Worm (Caenorhabditis elegans) whole organism, L2 larva: ENCODE data around the gene bath-27.

ENCODE experiments used
- C34F6.9 ChIP-seq: fragments of 150-350 bp; optimal IDR thresholded peaks from 2 replicates; lab custom pipeline; 2014; ENCODE audit warnings: missing biosample characterization, missing genetic modification characterization
- R02D3.7 ChIP-seq: fragments of 150-350 bp; optimal IDR thresholded peaks from 2 replicates; lab custom pipeline; 2014; ENCODE audit warnings: missing biosample characterization, missing genetic modification characterization
- Y55F3AM.14 ChIP-seq: fragments of 200-800 bp; sonication (Bioruptor generic); optimal IDR thresholded peaks from 2 replicates; lab custom pipeline; 2018; ENCODE audit warnings: mild to moderate bottlenecking, missing genetic modification characterization, missing compliant biosample characterization
- ZK546.5 ChIP-seq: sonication (generic microtip); optimal IDR thresholded peaks from 2 replicates; lab custom pipeline; 2017; ENCODE audit warnings: missing biosample characterization, missing genetic modification characterization
- alr-1 ChIP-seq: fragments of 150-350 bp; optimal IDR thresholded peaks from 2 replicates; lab custom pipeline; 2014; ENCODE audit warnings: missing biosample characterization, missing genetic modification characterization
- aly-2 ChIP-seq: fragments of 150-350 bp; optimal IDR thresholded peaks from 2 replicates; lab custom pipeline; 2014; ENCODE audit warnings: missing biosample characterization, missing genetic modification characterization
- ama-1 ChIP-seq: fragments of 150-350 bp; optimal IDR thresholded peaks from 2 replicates; lab custom pipeline; 2018; ENCODE audit warnings: inconsistent platforms
- blmp-1 ChIP-seq: sonication (generic microtip); optimal IDR thresholded peaks from 2 replicates; lab custom pipeline; 2017; ENCODE audit warnings: missing genetic modification characterization, mild to moderate bottlenecking, missing compliant biosample characterization, antibody characterized with exemption, moderate library complexity; ENCODE audit not compliant: insufficient read depth
- ceh-16 ChIP-seq: fragments of 150-350 bp; optimal IDR thresholded peaks from 2 replicates; lab custom pipeline; 2014; ENCODE audit warnings: missing biosample characterization, missing genetic modification characterization
- crh-2 ChIP-seq: sonication (generic microtip); optimal IDR thresholded peaks from 2 replicates; lab custom pipeline; 2017; ENCODE audit warnings: missing biosample characterization, missing genetic modification characterization
- dmd-4 ChIP-seq: sonication (generic microtip); optimal IDR thresholded peaks from 2 replicates; lab custom pipeline; 2017; ENCODE audit warnings: missing biosample characterization, missing genetic modification characterization
- egl-27 ChIP-seq: sonication (generic microtip); optimal IDR thresholded peaks from 3 replicates; lab custom pipeline; 2017; ENCODE audit warnings: missing biosample characterization, missing genetic modification reagents, missing genetic modification characterization
- elt-1 ChIP-seq: fragments of 150-350 bp; optimal IDR thresholded peaks from 2 replicates; lab custom pipeline; 2014; ENCODE audit warnings: missing biosample characterization, missing genetic modification characterization
- elt-3 ChIP-seq: sonication (generic microtip); optimal IDR thresholded peaks from 2 replicates; lab custom pipeline; 2017; ENCODE audit warnings: missing biosample characterization, missing genetic modification characterization
- lin-13 ChIP-seq: fragments of 150-350 bp; optimal IDR thresholded peaks from 2 replicates; lab custom pipeline; 2014; ENCODE audit warnings: missing biosample characterization, missing genetic modification reagents, missing genetic modification characterization
- lin-39 ChIP-seq: fragments of 150-350 bp; optimal IDR thresholded peaks from 2 replicates; lab custom pipeline; 2014; ENCODE audit warnings: missing biosample characterization, missing genetic modification reagents, missing genetic modification characterization
- lsy-2 ChIP-seq, 2 experiments: fragments of 150-350 bp in 1 of 2; sonication (generic microtip) in 1 of 2; optimal IDR thresholded peaks; 2 replicates each; lab custom pipeline; 2014 to 2017; ENCODE audit warnings: missing biosample characterization in 2 of 2, missing genetic modification characterization in 2 of 2
- mab-5 ChIP-seq: fragments of 150-350 bp; optimal IDR thresholded peaks from 2 replicates; lab custom pipeline; 2014; ENCODE audit warnings: missing biosample characterization, missing genetic modification characterization
- mdl-1 ChIP-seq, 2 experiments: fragments of 150-350 bp in 1 of 2; sonication (generic microtip) in 1 of 2; optimal IDR thresholded peaks; 2 replicates each; lab custom pipeline; 2017; ENCODE audit warnings: missing biosample characterization in 2 of 2, missing genetic modification characterization in 2 of 2
- nhr-10 ChIP-seq: sonication (generic microtip); optimal IDR thresholded peaks from 2 replicates; lab custom pipeline; 2017; ENCODE audit warnings: missing biosample characterization, missing genetic modification characterization
- nhr-12 ChIP-seq: fragments of 150-350 bp; optimal IDR thresholded peaks from 2 replicates; lab custom pipeline; 2014; ENCODE audit warnings: missing biosample characterization, missing genetic modification characterization
- nhr-129 ChIP-seq: fragments of 150-350 bp; optimal IDR thresholded peaks from 2 replicates; lab custom pipeline; 2014; ENCODE audit warnings: missing biosample characterization, missing genetic modification characterization
- nhr-21 ChIP-seq: fragments of 150-350 bp; optimal IDR thresholded peaks from 2 replicates; lab custom pipeline; 2014; ENCODE audit warnings: missing biosample characterization, missing genetic modification characterization
- nhr-23 ChIP-seq: fragments of 150-350 bp; optimal IDR thresholded peaks from 2 replicates; lab custom pipeline; 2014; ENCODE audit warnings: missing biosample characterization, missing genetic modification reagents, missing genetic modification characterization
- nhr-237 ChIP-seq: fragments of 150-350 bp; optimal IDR thresholded peaks from 2 replicates; lab custom pipeline; 2014; ENCODE audit warnings: missing biosample characterization, missing genetic modification characterization
- nhr-25 ChIP-seq: fragments of 150-350 bp; sonication (generic microtip); optimal IDR thresholded peaks from 3 replicates; lab custom pipeline; 2014; ENCODE audit warnings: missing biosample characterization, missing genetic modification characterization
- nhr-6 ChIP-seq: fragments of 150-350 bp; optimal IDR thresholded peaks from 2 replicates; lab custom pipeline; 2014; ENCODE audit warnings: missing biosample characterization, missing genetic modification characterization
- peb-1 ChIP-seq: fragments of 150-350 bp; optimal IDR thresholded peaks from 2 replicates; lab custom pipeline; 2014; ENCODE audit warnings: missing biosample characterization, missing genetic modification characterization
- sem-4 ChIP-seq: fragments of 150-350 bp; optimal IDR thresholded peaks from 2 replicates; lab custom pipeline; 2014; ENCODE audit warnings: missing biosample characterization, missing genetic modification reagents, missing genetic modification characterization
- sma-3 ChIP-seq: sonication (generic microtip); optimal IDR thresholded peaks from 2 replicates; lab custom pipeline; 2016; ENCODE audit warnings: missing genetic modification reagents, missing genetic modification characterization, missing compliant biosample characterization
- sma-9 ChIP-seq, 2 experiments: fragments of 150-350 bp in 1 of 2; sonication (generic microtip) in 1 of 2; optimal IDR thresholded peaks; 2 replicates each; lab custom pipeline; 2014 to 2016; ENCODE audit warnings: missing genetic modification characterization in 2 of 2, mild to moderate bottlenecking in 1 of 2, missing biosample characterization in 1 of 2, missing compliant biosample characterization in 1 of 2, missing genetic modification reagents in 1 of 2, moderate library complexity in 1 of 2
- snpc-4 ChIP-seq: fragments of 150-350 bp; optimal IDR thresholded peaks from 2 replicates; lab custom pipeline; 2014; ENCODE audit warnings: missing biosample characterization, missing genetic modification characterization
- unc-39 ChIP-seq: fragments of 150-350 bp; optimal IDR thresholded peaks from 2 replicates; lab custom pipeline; 2014; ENCODE audit warnings: missing biosample characterization, missing genetic modification characterization
- unc-62 ChIP-seq: fragments of 150-350 bp; optimal IDR thresholded peaks from 2 replicates; lab custom pipeline; 2014; ENCODE audit warnings: missing biosample characterization, missing genetic modification reagents, missing genetic modification characterization
- zag-1 ChIP-seq: fragments of 150-350 bp; optimal IDR thresholded peaks from 2 replicates; lab custom pipeline; 2014; ENCODE audit warnings: missing biosample characterization, missing genetic modification characterization
- ztf-4 ChIP-seq: fragments of 150-350 bp; optimal IDR thresholded peaks from 2 replicates; lab custom pipeline; 2014; ENCODE audit warnings: missing biosample characterization, missing genetic modification characterization

Gene bath-27

DNA sequence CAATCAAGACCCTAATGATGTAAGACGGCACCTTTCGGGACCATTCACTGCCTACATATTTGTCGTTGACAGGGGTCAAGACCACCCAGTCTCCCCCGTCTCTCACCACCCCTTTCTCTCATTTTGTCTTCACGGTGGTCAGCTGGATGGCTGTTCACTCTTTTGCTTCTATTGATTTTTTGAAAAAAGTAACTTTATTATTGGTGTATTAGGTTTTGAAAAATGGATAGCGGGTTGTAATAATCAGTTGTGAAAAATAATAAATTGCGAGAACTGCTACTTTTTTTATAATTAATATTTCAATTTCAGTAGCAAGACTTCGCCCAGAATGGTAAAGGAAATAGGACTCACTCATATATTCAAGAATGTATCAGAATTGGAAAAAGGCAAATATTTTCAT, 17.9 kb downstream of the bath-27 start, which contains the start of gene bath-9:
Gene bath-9 (plus strand): TSS at position 301 of the 400 bp plus-strand sequence.
- TF ChIP-seq Y55F3AM.14 (GFP tag; lab: Kevin White, UChicago) (no peak), elt-3 (tag; lab: Kevin White, UChicago) (no peak), zag-1 (tag; lab: Kevin White, UChicago) (no peak), peb-1 (tag; lab: Kevin White, UChicago) (no peak), egl-27 (no peak), C34F6.9 (tag; lab: Kevin White, UChicago) (no peak), nhr-10 (tag; lab: Kevin White, UChicago) (no peak), nhr-25 (tag; lab: Kevin White, UChicago) (no peak), snpc-4 (tag; lab: Kevin White, UChicago) (no peak), crh-2 (tag; lab: Kevin White, UChicago) (no peak), alr-1 (tag; lab: Kevin White, UChicago) (no peak), unc-62 (GFP tag; lab: Kevin White, UChicago) (no peak), ZK546.5 (tag; lab: Kevin White, UChicago) (no peak), mdl-1 (tag; optimal IDR thresholded peaks at IDR 0.05; lab: Kevin White, UChicago) (no peak)

DNA sequence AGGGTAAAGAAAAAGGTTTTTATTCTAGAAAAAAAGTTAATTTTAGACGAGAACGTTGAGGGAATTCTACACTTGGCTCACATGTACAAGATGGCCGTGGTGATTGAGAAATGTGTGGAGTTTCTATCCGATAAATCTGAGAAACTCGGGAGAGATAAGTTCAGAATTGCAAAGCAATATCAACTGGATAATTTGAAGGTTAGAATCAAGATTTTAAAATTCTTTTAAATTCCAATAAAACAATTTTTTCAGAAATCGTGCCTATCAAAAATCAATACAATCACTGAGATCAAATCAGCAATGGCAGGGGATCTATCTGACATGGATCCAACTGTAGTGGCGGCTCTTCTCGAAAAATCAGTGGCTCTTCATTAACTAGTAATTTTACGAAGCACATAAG, 19.3 kb downstream of the bath-27 start, which contains the start of gene Y49F6C.2:
Gene Y49F6C.2 (plus strand): TSS at position 301 of the 400 bp plus-strand sequence.
- TF ChIP-seq alr-1 (tag; lab: Kevin White, UChicago), result no peak
- no peak for TF ChIP-seq sma-9 (GFP tag; optimal IDR thresholded peaks at IDR 0.05; lab: Kevin White, UChicago)
- no peak for TF ChIP-seq sma-9 (tag; optimal IDR thresholded peaks at IDR 0.05; lab: Kevin White, UChicago)
- no peak for TF ChIP-seq nhr-6 (tag; lab: Kevin White, UChicago)
- no peak for TF ChIP-seq ama-1 (lab: Kevin White, UChicago)
- no peak for TF ChIP-seq ceh-16 (tag; lab: Kevin White, UChicago)
- no peak for TF ChIP-seq Y55F3AM.14 (GFP tag; lab: Kevin White, UChicago)
- no peak for TF ChIP-seq nhr-237 (tag; lab: Kevin White, UChicago)
- no peak for TF ChIP-seq mab-5 (tag; lab: Kevin White, UChicago)
- no peak for TF ChIP-seq nhr-21 (tag; lab: Kevin White, UChicago)
- TF ChIP-seq zag-1 (tag; lab: Kevin White, UChicago), result no peak
- TF ChIP-seq aly-2 (tag; lab: Kevin White, UChicago), result no peak
- no peak for TF ChIP-seq elt-3 (tag; lab: Kevin White, UChicago)
- no peak for TF ChIP-seq nhr-23 (tag; lab: Kevin White, UChicago)
- TF ChIP-seq lsy-2 (tag; optimal IDR thresholded peaks at IDR 0.05; lab: Kevin White, UChicago), result no peak

DNA sequence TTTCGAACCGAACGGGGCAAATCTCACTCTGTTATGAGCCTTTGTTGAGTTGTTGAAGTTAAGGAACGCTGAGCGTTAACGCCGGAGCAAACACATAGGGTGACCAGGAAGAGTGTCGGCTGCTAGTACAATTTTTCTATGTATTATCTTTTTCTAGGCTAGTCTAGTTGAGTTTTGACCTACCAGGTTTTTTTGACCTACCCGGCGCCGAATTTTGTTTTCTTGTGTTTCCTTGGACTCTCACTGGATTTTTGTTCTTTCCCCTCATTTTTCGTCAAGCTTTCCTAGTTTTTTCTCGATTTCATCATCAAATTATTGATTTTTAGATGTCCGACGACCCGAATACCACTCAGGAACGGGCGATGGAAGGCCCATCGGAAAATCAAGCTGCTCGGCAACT, 22.6 kb downstream of the bath-27 start, which contains the start of gene T06D4.1:
Gene T06D4.1 (plus strand): TSS at position 321 of the 400 bp plus-strand sequence.
- TF ChIP-seq snpc-4 (tag; lab: Kevin White, UChicago) (no peak), nhr-21 (tag; lab: Kevin White, UChicago) (no peak), nhr-129 (tag; lab: Kevin White, UChicago) (no peak), elt-3 (tag; lab: Kevin White, UChicago) (no peak), ZK546.5 (tag; lab: Kevin White, UChicago) (no peak), lin-13 (no peak), sem-4 (tag; lab: Kevin White, UChicago) (no peak), dmd-4 (no peak), zag-1 (tag; lab: Kevin White, UChicago) (no peak)
- TF ChIP-seq, all 48 proteins: peak for 0

DNA sequence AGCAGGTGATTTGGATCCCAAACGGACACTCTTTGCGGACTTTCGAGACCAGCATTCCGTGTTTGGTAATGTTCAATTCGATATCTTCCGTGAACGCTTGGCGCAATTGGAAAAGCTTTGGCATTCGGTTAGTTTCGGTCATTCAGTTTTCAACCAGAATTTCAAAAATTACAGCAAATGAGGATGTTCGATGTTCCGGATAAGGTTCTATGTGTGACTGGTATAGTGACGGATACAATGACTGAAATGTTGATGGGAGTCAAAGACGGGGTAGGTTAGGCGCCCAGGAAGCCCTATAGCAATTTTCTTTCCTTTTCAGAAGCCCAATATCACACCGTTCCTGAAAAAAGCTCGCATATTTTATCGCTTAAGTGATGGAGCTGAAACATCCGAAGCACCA, 24.2 kb downstream of the bath-27 start:
- no peak for TF ChIP-seq R02D3.7
- no peak for TF ChIP-seq nhr-6 (tag; lab: Kevin White, UChicago)
- TF ChIP-seq sma-9 (GFP tag; optimal IDR thresholded peaks at IDR 0.05; lab: Kevin White, UChicago), result no peak
- TF ChIP-seq sma-9 (tag; optimal IDR thresholded peaks at IDR 0.05; lab: Kevin White, UChicago), result no peak
- no peak for TF ChIP-seq sma-3
- TF ChIP-seq elt-1 (tag; lab: Kevin White, UChicago), result no peak
- TF ChIP-seq sem-4 (tag; lab: Kevin White, UChicago), result no peak
- TF ChIP-seq snpc-4 (tag; lab: Kevin White, UChicago), result no peak
- no peak for TF ChIP-seq nhr-129 (tag; lab: Kevin White, UChicago)
- no peak for TF ChIP-seq unc-39 (tag; lab: Kevin White, UChicago)
- no peak for TF ChIP-seq nhr-12
- no peak for TF ChIP-seq egl-27
- TF ChIP-seq nhr-10 (tag; lab: Kevin White, UChicago), result no peak

DNA sequence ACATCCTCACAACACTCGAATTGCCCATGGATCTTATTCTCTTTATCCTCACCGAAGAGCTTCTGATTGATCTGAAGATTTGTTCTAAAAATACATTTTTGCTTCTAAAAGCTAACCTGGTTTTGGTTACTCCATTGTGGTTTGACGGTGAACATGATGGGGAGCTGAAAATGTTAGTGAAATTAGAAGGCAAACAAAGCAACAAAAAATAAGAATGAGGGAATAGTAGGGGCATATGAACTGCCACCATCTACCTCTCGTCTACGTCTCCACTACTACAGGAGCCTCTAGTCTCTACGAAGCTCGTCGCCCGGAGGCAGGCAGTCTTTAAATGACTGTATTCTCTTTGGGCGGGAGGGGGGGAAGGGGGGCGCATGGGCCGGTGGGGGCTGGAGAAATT, 26.8 kb downstream of the bath-27 start, which contains the start of gene T06D4.2:
Gene T06D4.2 (minus strand): TSS at position 170 of the 400 bp plus-strand sequence.
- TF ChIP-seq crh-2 (tag; lab: Kevin White, UChicago), result no peak
- TF ChIP-seq dmd-4, result no peak
- TF ChIP-seq nhr-21 (tag; lab: Kevin White, UChicago), result no peak
- TF ChIP-seq blmp-1 (tag; lab: Kevin White, UChicago), result no peak
- TF ChIP-seq nhr-10 (tag; lab: Kevin White, UChicago), result no peak
- TF ChIP-seq sma-3, result no peak
- no peak for TF ChIP-seq C34F6.9 (tag; lab: Kevin White, UChicago)
- no peak for TF ChIP-seq lin-13
- no peak for TF ChIP-seq egl-27
- TF ChIP-seq ZK546.5 (tag; lab: Kevin White, UChicago), result no peak
- TF ChIP-seq ztf-4, result no peak
- TF ChIP-seq nhr-25 (tag; lab: Kevin White, UChicago), result no peak
- TF ChIP-seq lin-39 (tag; lab: Kevin White, UChicago), result no peak
- no peak for TF ChIP-seq ama-1 (lab: Kevin White, UChicago)
- no peak for TF ChIP-seq lsy-2 (tag; optimal IDR thresholded peaks at IDR 0.05; lab: Kevin White, UChicago)
- no peak for TF ChIP-seq nhr-23 (tag; lab: Kevin White, UChicago)
- TF ChIP-seq peb-1 (tag; lab: Kevin White, UChicago), result no peak
